Worm (Caenorhabditis elegans): ENCODE measurements around the gene clec-262.

- TF ChIP-seq him-1 (tag; optimal IDR thresholded peaks at IDR 0.05) = no peak
- no peak for TF ChIP-seq dao-5 (tag; optimal IDR thresholded peaks at IDR 0.05)
These were observed 1.0 kb upstream of the clec-262 start, which contains the start of gene ZC15.10 for ce11 chrV:20310575-20310974.
